Worm (Caenorhabditis elegans) whole organism, L4 larva: ENCODE data around the gene egl-1.

ENCODE experiments used
- ceh-62 ChIP-seq: sonication (generic microtip); optimal IDR thresholded peaks from 2 replicates; lab custom pipeline; 2017; ENCODE audit warnings: missing biosample characterization, missing genetic modification characterization
- snpc-1.2 ChIP-seq: fragments of 200-800 bp; sonication (Bioruptor generic); IDR thresholded peaks from 2 replicates; pipeline ENCODE4 v1.3.6; 2022; ENCODE audit warnings: missing genetic modification reagents, missing genetic modification characterization, missing compliant biosample characterization
- snpc-4 ChIP-seq: fragments of 150-350 bp; optimal IDR thresholded peaks from 2 replicates; lab custom pipeline; 2014; ENCODE audit warnings: missing biosample characterization, missing genetic modification characterization
- unc-62 ChIP-seq, 3 experiments: fragments of 150-350 bp in 1 of 3; sonication (generic microtip); optimal IDR thresholded peaks in 2 of 3; peaks in 1 of 3; 1 replicate in 1 of 3; 2 replicates in 2 of 3; lab custom pipeline; 2014 to 2017; ENCODE audit warnings: missing biosample characterization in 3 of 3, missing genetic modification characterization in 3 of 3, missing genetic modification reagents in 3 of 3, missing genotype in 1 of 3
- zag-1 ChIP-seq: fragments of 150-350 bp; optimal IDR thresholded peaks from 2 replicates; lab custom pipeline; 2014; ENCODE audit warnings: missing biosample characterization, missing genetic modification characterization

DNA sequence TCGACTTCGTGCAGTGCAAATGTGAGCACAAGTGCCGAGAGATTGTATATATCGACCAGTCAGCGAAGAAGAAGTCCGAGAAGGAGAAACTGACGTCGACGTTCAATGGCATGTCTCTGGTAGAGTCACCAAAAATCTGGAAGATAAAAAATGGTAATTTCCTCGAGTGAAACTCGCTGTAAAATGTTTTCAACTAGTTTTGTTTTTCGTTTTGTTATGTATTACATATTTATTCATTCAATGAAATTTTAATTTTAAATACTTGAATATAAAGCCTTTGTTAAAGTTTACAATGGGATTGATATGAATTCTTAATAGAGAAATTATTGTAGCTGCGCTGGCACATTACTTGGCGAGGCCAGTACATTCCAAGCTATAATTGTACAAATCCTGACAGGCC, 12.3 kb downstream of the egl-1 start:
- TF ChIP-seq zag-1 (tag; lab: Kevin White, UChicago) (no peak), snpc-4 (tag; lab: Kevin White, UChicago) (no peak), unc-62 (GFP tag; optimal IDR thresholded peaks at IDR 0.05 in 1 of 2; lab: Kevin White, UChicago) (no peak), unc-62 (tag; optimal IDR thresholded peaks at IDR 0.05; lab: Kevin White, UChicago) (no peak), snpc-1.2 (GFP tag; lab: Robert Waterston, UW) (no peak), ceh-62 (tag; lab: Kevin White, UChicago) (no peak)
